Worm (Caenorhabditis elegans) whole organism, late embryonic: ENCODE data around the gene F16B4.2.

Experiments used
- K02D7.2 ChIP-seq: sonication (generic microtip); optimal IDR thresholded peaks from 2 replicates; lab custom pipeline; 2017; ENCODE audit warnings: mild to moderate bottlenecking, missing genetic modification characterization, missing compliant biosample characterization
- ama-1 ChIP-seq: fragments of 150-350 bp; optimal IDR thresholded peaks from 2 replicates; lab custom pipeline; 2014
- ceh-2 ChIP-seq: sonication (generic microtip); optimal IDR thresholded peaks from 2 replicates; lab custom pipeline; 2016; ENCODE audit warnings: missing genotype, missing genetic modification characterization, missing compliant biosample characterization
- ceh-48 ChIP-seq: sonication (generic microtip); optimal IDR thresholded peaks from 2 replicates; lab custom pipeline; 2016; ENCODE audit warnings: missing genetic modification characterization, inconsistent platforms, missing compliant biosample characterization
- elt-2 ChIP-seq: sonication (generic microtip); optimal IDR thresholded peaks from 2 replicates; lab custom pipeline; 2016; ENCODE audit warnings: missing genetic modification reagents, missing genetic modification characterization, missing compliant biosample characterization
- mec-3 ChIP-seq: sonication (generic microtip); optimal IDR thresholded peaks from 2 replicates; lab custom pipeline; 2016; ENCODE audit warnings: borderline replicate concordance, missing genetic modification characterization, missing compliant biosample characterization
- nhr-11 ChIP-seq: fragments of 150-350 bp; optimal IDR thresholded peaks from 2 replicates; lab custom pipeline; 2014; ENCODE audit warnings: missing biosample characterization, missing genetic modification characterization
- pqm-1 ChIP-seq: sonication (generic microtip); optimal IDR thresholded peaks from 2 replicates; lab custom pipeline; 2016; ENCODE audit warnings: missing genetic modification characterization, missing compliant biosample characterization
- rnt-1 ChIP-seq: sonication (generic microtip); optimal IDR thresholded peaks from 2 replicates; lab custom pipeline; 2016; ENCODE audit warnings: missing genetic modification characterization, missing compliant biosample characterization
- tbx-2 ChIP-seq: sonication (generic microtip); optimal IDR thresholded peaks from 2 replicates; lab custom pipeline; 2016; ENCODE audit warnings: missing genetic modification characterization, missing compliant biosample characterization
- unc-3 ChIP-seq, 2 experiments: fragments of 200-800 bp in 1 of 2; sonication (Bioruptor generic) in 1 of 2; sonication (generic microtip) in 1 of 2; conservative IDR thresholded peaks in 1 of 2; optimal IDR thresholded peaks in 1 of 2; 2 replicates each; pipeline versions ENCODE4 v1.3.6 to Lab custom; 2016 to 2022; ENCODE audit warnings: missing compliant biosample characterization in 2 of 2, missing genetic modification characterization in 2 of 2, missing genetic modification reagents in 1 of 2
- ztf-16 ChIP-seq: sonication (generic microtip); optimal IDR thresholded peaks from 2 replicates; lab custom pipeline; 2017; ENCODE audit warnings: missing genetic modification characterization, missing compliant biosample characterization

DNA sequence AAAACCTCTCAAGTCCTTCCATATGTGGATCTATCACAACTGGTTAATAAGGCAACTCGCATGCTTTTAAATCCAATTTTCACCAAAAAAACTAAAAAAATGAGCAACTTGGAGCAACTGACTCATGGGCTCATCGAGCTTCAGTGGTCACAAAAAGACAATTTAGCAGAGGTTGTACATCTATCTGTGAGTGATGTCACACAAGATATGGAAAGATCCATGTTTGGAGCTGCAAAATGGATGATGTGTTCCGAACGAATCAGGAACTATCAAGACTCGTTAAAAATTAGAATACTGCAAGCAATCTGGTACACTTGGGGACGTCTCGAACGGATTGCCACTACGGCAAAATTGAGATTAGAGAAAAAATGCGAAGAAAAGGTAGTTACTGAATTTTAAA, 10.7 kb downstream of the F16B4.2 start:
- TF ChIP-seq ztf-16 (tag; lab: Kevin White, UChicago), result no peak
- no peak for TF ChIP-seq rnt-1 (tag; lab: Kevin White, UChicago)
- no peak for TF ChIP-seq elt-2
- TF ChIP-seq ama-1, result no peak
- TF ChIP-seq nhr-11 (tag; lab: Kevin White, UChicago), result no peak
- no peak for TF ChIP-seq mec-3 (tag; lab: Kevin White, UChicago)
- no peak for TF ChIP-seq K02D7.2
- no peak for TF ChIP-seq pqm-1 (tag; lab: Kevin White, UChicago)
- TF ChIP-seq ceh-48 (tag; lab: Kevin White, UChicago), result no peak
- no peak for TF ChIP-seq tbx-2 (tag; lab: Kevin White, UChicago)
- TF ChIP-seq ceh-2 (tag; lab: Kevin White, UChicago), result no peak
- TF ChIP-seq unc-3 (GFP tag; conservative IDR thresholded peaks at IDR 0.05; lab: Robert Waterston, UW), result no peak
- no peak for TF ChIP-seq unc-3 (tag; optimal IDR thresholded peaks at IDR 0.05; lab: Kevin White, UChicago)
